Fruit fly (Drosophila melanogaster): ENCODE measurements around the gene CG34155.

dm6 chr3R:30512114-30512513 is 47.9 kb downstream of the CG34155 start, which contains the start of gene PH4alphaNE2:
- TF ChIP-seq CG2120 (GFP tag; optimal IDR thresholded peaks at IDR 0.05) = no peak
- TF ChIP-seq CG4617 (GFP tag; optimal IDR thresholded peaks at IDR 0.05; ENCODE audit: borderline replicate concordance) = no peak
- no peak for TF ChIP-seq gt (GFP tag; IDR thresholded peaks at IDR 0.05)
- TF ChIP-seq CG2199 (GFP tag; IDR thresholded peaks at IDR 0.05) = no peak
- TF ChIP-seq Stat92E (GFP tag; optimal IDR thresholded peaks at IDR 0.05) = no peak

Measured in whole organism, embryonic.